Worm (Caenorhabditis elegans) whole organism, young adult: ENCODE measurements around the gene C01G5.7.

Experiments
- B0019.2 ChIP-seq: fragments of 200-800 bp; sonication (Bioruptor generic); conservative IDR thresholded peaks from 2 replicates; pipeline ENCODE4 v1.3.6; 2022; ENCODE audit warnings: missing genetic modification reagents, missing genetic modification characterization, missing compliant biosample characterization
- B0336.3 ChIP-seq: fragments of 200-800 bp; sonication (Bioruptor generic); IDR thresholded peaks from 2 replicates; pipeline ENCODE4 v1.3.6; 2022; ENCODE audit warnings: missing genetic modification characterization, missing compliant biosample characterization
- C06A6.2 ChIP-seq: fragments of 200-800 bp; sonication (Bioruptor generic); conservative IDR thresholded peaks from 2 replicates; pipeline ENCODE4 v1.3.6; 2022; ENCODE audit warnings: missing genetic modification characterization, missing compliant biosample characterization
- C17E4.6 ChIP-seq: fragments of 200-800 bp; sonication (Bioruptor generic); IDR thresholded peaks from 2 replicates; pipeline ENCODE4 v1.3.6; 2022; ENCODE audit warnings: missing genetic modification reagents, missing genetic modification characterization, missing compliant biosample characterization
- F22D6.2 ChIP-seq: sonication (generic microtip); optimal IDR thresholded peaks from 2 replicates; lab custom pipeline; 2016; ENCODE audit warnings: mild to moderate bottlenecking, missing genetic modification characterization, missing compliant biosample characterization
- F23B12.7 ChIP-seq: sonication (generic microtip); optimal IDR thresholded peaks from 2 replicates; lab custom pipeline; 2017; ENCODE audit warnings: missing genetic modification characterization, mild to moderate bottlenecking, missing compliant biosample characterization, antibody characterized with exemption, moderate library complexity; ENCODE audit not compliant: insufficient read depth
- F39B2.1 ChIP-seq: fragments of 200-800 bp; sonication (Bioruptor generic); IDR thresholded peaks from 2 replicates; pipeline ENCODE4 v1.3.6; 2022; ENCODE audit warnings: missing genetic modification reagents, missing genetic modification characterization, missing compliant biosample characterization
- T07F8.4 ChIP-seq: sonication (generic microtip); optimal IDR thresholded peaks from 2 replicates; lab custom pipeline; 2016; ENCODE audit warnings: mild to moderate bottlenecking, missing genetic modification characterization, moderate library complexity, missing compliant biosample characterization
- Y53F4B.3 ChIP-seq: fragments of 200-800 bp; sonication (Bioruptor generic); IDR thresholded peaks from 2 replicates; pipeline ENCODE4 v1.3.6; 2022; ENCODE audit warnings: missing genetic modification reagents, missing genetic modification characterization, missing compliant biosample characterization
- Y53G8AR.9 ChIP-seq: fragments of 200-800 bp; sonication (Bioruptor generic); conservative IDR thresholded peaks from 2 replicates; pipeline ENCODE4 v1.3.6; 2022; ENCODE audit warnings: missing genetic modification reagents, missing genetic modification characterization, missing compliant biosample characterization
- Y56A3A.18 ChIP-seq: fragments of 200-800 bp; sonication (Bioruptor generic); IDR thresholded peaks from 2 replicates; pipeline ENCODE4 v1.3.6; 2022; ENCODE audit warnings: missing genetic modification reagents, missing genetic modification characterization, missing compliant biosample characterization
- Y79H2A.3 ChIP-seq: fragments of 200-800 bp; sonication (Bioruptor generic); conservative IDR thresholded peaks from 2 replicates; pipeline ENCODE4 v1.3.6; 2022; ENCODE audit warnings: missing genetic modification reagents, missing genetic modification characterization, missing compliant biosample characterization
- Y95B8A.8 ChIP-seq: fragments of 200-800 bp; sonication (Bioruptor generic); IDR thresholded peaks from 2 replicates; pipeline ENCODE4 v1.3.6; 2022; ENCODE audit warnings: missing genetic modification reagents, missing genetic modification characterization, missing compliant biosample characterization
- ZK185.1 ChIP-seq: sonication (generic microtip); optimal IDR thresholded peaks from 2 replicates; lab custom pipeline; 2016; ENCODE audit warnings: mild to moderate bottlenecking, missing genetic modification characterization, missing compliant biosample characterization; ENCODE audit not compliant: poor library complexity, severe bottlenecking
- ama-1 ChIP-seq, 3 experiments: fragments of 150-350 bp in 1 of 3; sonication (generic microtip) in 2 of 3; optimal IDR thresholded peaks; 2 replicates each; lab custom pipeline; 2014 to 2018; ENCODE audit warnings: missing biosample characterization in 2 of 3, missing genetic modification characterization in 2 of 3, missing genetic modification reagents in 2 of 3
- aptf-3 ChIP-seq: fragments of 200-800 bp; sonication (Bioruptor generic); IDR thresholded peaks from 2 replicates; pipeline ENCODE4 v1.3.6; 2022; ENCODE audit warnings: missing genetic modification characterization, missing compliant biosample characterization
- atf-7 ChIP-seq: sonication (generic microtip); optimal IDR thresholded peaks from 2 replicates; lab custom pipeline; 2017; ENCODE audit warnings: mild to moderate bottlenecking, missing genetic modification characterization, missing compliant biosample characterization
- attf-6 ChIP-seq: fragments of 200-800 bp; sonication (Bioruptor generic); IDR thresholded peaks from 2 replicates; pipeline ENCODE4 v1.3.6; 2022; ENCODE audit warnings: missing genetic modification reagents, missing genetic modification characterization, missing compliant biosample characterization
- ccch-3 ChIP-seq: fragments of 200-800 bp; sonication (Bioruptor generic); optimal IDR thresholded peaks from 2 replicates; lab custom pipeline; 2018; ENCODE audit warnings: mild to moderate bottlenecking, missing genetic modification characterization, missing compliant biosample characterization
- cebp-1 ChIP-seq, 2 experiments: fragments of 200-800 bp in 1 of 2; sonication (Bioruptor generic) in 1 of 2; sonication (generic microtip) in 1 of 2; IDR thresholded peaks in 1 of 2; optimal IDR thresholded peaks in 1 of 2; 2 replicates each; pipeline versions ENCODE4 v1.3.6 to Lab custom; 2017 to 2022; ENCODE audit warnings: missing compliant biosample characterization in 2 of 2, missing genetic modification characterization in 2 of 2, mild to moderate bottlenecking in 1 of 2, missing genetic modification reagents in 1 of 2, moderate library complexity in 1 of 2
- ceh-79 ChIP-seq: sonication (generic microtip); optimal IDR thresholded peaks from 2 replicates; lab custom pipeline; 2017; ENCODE audit warnings: mild to moderate bottlenecking, missing genetic modification characterization, missing compliant biosample characterization
- dpff-1 ChIP-seq: sonication (generic microtip); optimal IDR thresholded peaks from 2 replicates; lab custom pipeline; 2017; ENCODE audit warnings: mild to moderate bottlenecking, missing genetic modification characterization, missing compliant biosample characterization
- egl-44 ChIP-seq: fragments of 200-800 bp; sonication (Bioruptor generic); IDR thresholded peaks from 2 replicates; pipeline ENCODE4 v1.3.6; 2022; ENCODE audit warnings: missing genetic modification reagents, missing genetic modification characterization, missing compliant biosample characterization
- hlh-12 ChIP-seq: sonication (generic microtip); optimal IDR thresholded peaks from 2 replicates; lab custom pipeline; 2016; ENCODE audit warnings: missing genetic modification characterization, missing compliant biosample characterization
- hmg-1.2 ChIP-seq: fragments of 200-800 bp; sonication (Bioruptor generic); IDR thresholded peaks from 2 replicates; pipeline ENCODE4 v1.3.6; 2022; ENCODE audit warnings: missing genetic modification reagents, missing genetic modification characterization, missing compliant biosample characterization
- hmg-20 ChIP-seq: fragments of 200-800 bp; sonication (Bioruptor generic); IDR thresholded peaks from 2 replicates; pipeline ENCODE4 v1.3.6; 2022; ENCODE audit warnings: missing genetic modification reagents, missing genetic modification characterization, missing compliant biosample characterization
- hrde-1 ChIP-seq: sonication (generic microtip); optimal IDR thresholded peaks from 2 replicates; lab custom pipeline; 2016; ENCODE audit warnings: missing genetic modification characterization, mild to moderate bottlenecking, missing compliant biosample characterization, moderate library complexity, missing genotype, missing genetic modification reagents, borderline replicate concordance
- hsf-1 ChIP-seq: fragments of 200-800 bp; sonication (Bioruptor generic); IDR thresholded peaks from 2 replicates; pipeline ENCODE4 v1.3.6; 2022; ENCODE audit warnings: missing genetic modification reagents, missing genetic modification characterization, missing compliant biosample characterization
- lag-1 ChIP-seq: fragments of 200-800 bp; sonication (Bioruptor generic); IDR thresholded peaks from 2 replicates; pipeline ENCODE4 v1.3.6; 2022; ENCODE audit warnings: missing genetic modification reagents, missing genetic modification characterization, missing compliant biosample characterization
- let-607 ChIP-seq, 2 experiments: fragments of 200-800 bp in 1 of 2; sonication (Bioruptor generic) in 1 of 2; sonication (generic microtip) in 1 of 2; optimal IDR thresholded peaks; 2 replicates each; lab custom pipeline; 2016 to 2018; ENCODE audit warnings: mild to moderate bottlenecking in 2 of 2, missing compliant biosample characterization in 2 of 2, missing genetic modification characterization in 2 of 2, moderate library complexity in 2 of 2, missing genotype in 1 of 2
- lir-1 ChIP-seq: fragments of 200-800 bp; sonication (Bioruptor generic); conservative IDR thresholded peaks from 2 replicates; pipeline ENCODE4 v1.3.6; 2022; ENCODE audit warnings: missing genetic modification reagents, missing genetic modification characterization, missing compliant biosample characterization
- madf-3 ChIP-seq: fragments of 200-800 bp; sonication (Bioruptor generic); IDR thresholded peaks from 2 replicates; pipeline ENCODE4 v1.3.6; 2022; ENCODE audit warnings: missing genetic modification reagents, missing genetic modification characterization, missing compliant biosample characterization
- nfya-2 ChIP-seq: fragments of 200-800 bp; sonication (Bioruptor generic); IDR thresholded peaks from 2 replicates; pipeline ENCODE4 v1.3.6; 2022; ENCODE audit warnings: missing genetic modification reagents, missing genetic modification characterization, missing compliant biosample characterization
- nhr-80 ChIP-seq: sonication (generic microtip); optimal IDR thresholded peaks from 2 replicates; lab custom pipeline; 2016; ENCODE audit warnings: missing genetic modification characterization, missing compliant biosample characterization
- pbrm-1 ChIP-seq: fragments of 200-800 bp; sonication (Bioruptor generic); IDR thresholded peaks from 2 replicates; pipeline ENCODE4 v1.3.6; 2022; ENCODE audit warnings: missing genetic modification reagents, missing genetic modification characterization, missing compliant biosample characterization
- pha-4 ChIP-seq: fragments of 150-350 bp; sonication (generic microtip); optimal IDR thresholded peaks from 2 replicates; lab custom pipeline; 2014; ENCODE audit warnings: missing biosample characterization, missing genetic modification reagents, missing genetic modification characterization
- rpc-1 ChIP-seq, 2 experiments: fragments of 150-350 bp in 1 of 2; sonication (generic microtip) in 1 of 2; optimal IDR thresholded peaks; 2 replicates each; lab custom pipeline; 2014 to 2018; ENCODE audit warnings: missing biosample characterization in 1 of 2, missing genetic modification characterization in 1 of 2, missing genetic modification reagents in 1 of 2, missing genotype in 1 of 2
- sdz-38 ChIP-seq: sonication (generic microtip); optimal IDR thresholded peaks from 2 replicates; lab custom pipeline; 2016; ENCODE audit warnings: missing genotype, missing genetic modification characterization, missing compliant biosample characterization
- sea-2 ChIP-seq: fragments of 200-800 bp; sonication (Bioruptor generic); IDR thresholded peaks from 2 replicates; pipeline ENCODE4 v1.3.6; 2022; ENCODE audit warnings: missing genetic modification characterization, missing compliant biosample characterization
- snpc-1.3 ChIP-seq: sonication (generic microtip); optimal IDR thresholded peaks from 2 replicates; lab custom pipeline; 2017; ENCODE audit warnings: missing genetic modification characterization, mild to moderate bottlenecking, missing compliant biosample characterization, antibody characterized with exemption, moderate library complexity, missing genotype, missing genetic modification reagents; ENCODE audit not compliant: insufficient read depth
- sptf-2 ChIP-seq: fragments of 200-800 bp; sonication (Bioruptor generic); optimal IDR thresholded peaks from 2 replicates; lab custom pipeline; 2018; ENCODE audit warnings: mild to moderate bottlenecking, missing genetic modification characterization, missing compliant biosample characterization
- tbp1 ChIP-seq: fragments of 200-800 bp; sonication (Bioruptor generic); optimal IDR thresholded peaks from 2 replicates; lab custom pipeline; 2018; ENCODE audit warnings: mild to moderate bottlenecking, missing genetic modification characterization, missing compliant biosample characterization
- tbx-9 ChIP-seq: sonication (generic microtip); optimal IDR thresholded peaks from 2 replicates; lab custom pipeline; 2016; ENCODE audit warnings: borderline replicate concordance, missing genetic modification characterization, inconsistent platforms, missing compliant biosample characterization
- xnd-1 ChIP-seq: sonication (generic microtip); optimal IDR thresholded peaks from 2 replicates; lab custom pipeline; 2016; ENCODE audit warnings: missing genotype, missing genetic modification reagents, missing genetic modification characterization, missing compliant biosample characterization
- zim-3 ChIP-seq: sonication (generic microtip); optimal IDR thresholded peaks from 2 replicates; lab custom pipeline; 2017; ENCODE audit warnings: mild to moderate bottlenecking, missing genetic modification characterization, moderate library complexity, missing compliant biosample characterization
- ztf-22 ChIP-seq: fragments of 200-800 bp; sonication (Bioruptor generic); optimal IDR thresholded peaks from 2 replicates; lab custom pipeline; 2018; ENCODE audit warnings: mild to moderate bottlenecking, missing genetic modification characterization, moderate library complexity, missing compliant biosample characterization
- ztf-25 ChIP-seq: fragments of 200-800 bp; sonication (Bioruptor generic); IDR thresholded peaks from 2 replicates; pipeline ENCODE4 v1.3.6; 2022; ENCODE audit warnings: missing genetic modification reagents, missing genetic modification characterization, missing compliant biosample characterization
- ztf-26 ChIP-seq: sonication (generic microtip); optimal IDR thresholded peaks from 2 replicates; lab custom pipeline; 2017; ENCODE audit warnings: missing genetic modification characterization, missing compliant biosample characterization

C01G5.7 gene

ce11 chrIV:6554865-6555264 is 36.9 kb downstream of the C01G5.7 start:
- no peak for TF ChIP-seq hmg-1.2 (GFP tag; lab: Robert Waterston, UW)
- peak; percentile 28 for TF ChIP-seq atf-7 (tag; lab: Kevin White, UChicago)
- peak; percentile 61; the same call in 1 of the 2 replicates for TF ChIP-seq B0336.3
- no peak for TF ChIP-seq hlh-12 (tag; lab: Kevin White, UChicago)
- no peak for TF ChIP-seq ceh-79 (tag; lab: Kevin White, UChicago)
- no peak for TF ChIP-seq hsf-1 (GFP tag; lab: Robert Waterston, UW)
- TF ChIP-seq ztf-22 (GFP tag; lab: Kevin White, UChicago) = no peak
- no peak for TF ChIP-seq madf-3 (GFP tag; lab: Robert Waterston, UW)
- no peak for TF ChIP-seq B0019.2 (GFP tag; lab: Robert Waterston, UW)
- no peak for TF ChIP-seq ama-1 (optimal IDR thresholded peaks at IDR 0.05; lab: Kevin White, UChicago)
- TF ChIP-seq ama-1 (GFP tag; optimal IDR thresholded peaks at IDR 0.05; lab: Kevin White, UChicago) = no peak
- no peak for TF ChIP-seq xnd-1
- TF ChIP-seq tbx-9 = no peak
- TF ChIP-seq pbrm-1 = no peak
- no peak for TF ChIP-seq T07F8.4 (tag; lab: Kevin White, UChicago)
- no peak for TF ChIP-seq lir-1
- no peak for TF ChIP-seq hmg-20 (GFP tag; lab: Robert Waterston, UW)
- no peak for TF ChIP-seq sdz-38 (tag; lab: Kevin White, UChicago)
- no peak for TF ChIP-seq Y53F4B.3
- TF ChIP-seq pha-4 (tag; lab: Kevin White, UChicago) = peak; percentile 12
- no peak for TF ChIP-seq F23B12.7
- no peak for TF ChIP-seq let-607 (tag; optimal IDR thresholded peaks at IDR 0.05; lab: Kevin White, UChicago)
- no peak for TF ChIP-seq F22D6.2 (tag; lab: Kevin White, UChicago)
- TF ChIP-seq tbp1 = peak; percentile 25
- TF ChIP-seq sea-2 = no peak
- TF ChIP-seq zim-3 (tag; lab: Kevin White, UChicago) = no peak
- no peak for TF ChIP-seq Y53G8AR.9
- TF ChIP-seq egl-44 (GFP tag; lab: Robert Waterston, UW) = no peak
- no peak for TF ChIP-seq F39B2.1 (GFP tag; lab: Robert Waterston, UW)
- TF ChIP-seq cebp-1 (GFP tag; IDR thresholded peaks at IDR 0.05; lab: Robert Waterston, UW) = no peak
- TF ChIP-seq cebp-1 (tag; optimal IDR thresholded peaks at IDR 0.05; lab: Kevin White, UChicago) = peak; percentile 31
- peak; percentile 96 for TF ChIP-seq nhr-80 (tag; lab: Kevin White, UChicago)
- no peak for TF ChIP-seq ztf-25 (GFP tag; lab: Robert Waterston, UW)
- TF ChIP-seq Y79H2A.3 = no peak
- TF ChIP-seq lag-1 (GFP tag; lab: Robert Waterston, UW) = no peak
- TF ChIP-seq dpff-1 (tag; lab: Kevin White, UChicago) = no peak
- TF ChIP-seq C17E4.6 (GFP tag; lab: Robert Waterston, UW) = no peak
- no peak for TF ChIP-seq hrde-1 (tag; lab: Kevin White, UChicago)
- TF ChIP-seq ccch-3 (GFP tag; lab: Kevin White, UChicago) = no peak
- no peak for TF ChIP-seq ztf-26
- no peak for TF ChIP-seq sptf-2 (GFP tag; lab: Kevin White, UChicago)
- no peak for TF ChIP-seq rpc-1 (optimal IDR thresholded peaks at IDR 0.05; lab: Kevin White, UChicago)
- no peak for TF ChIP-seq rpc-1 (tag; optimal IDR thresholded peaks at IDR 0.05; lab: Kevin White, UChicago)
- no peak for TF ChIP-seq aptf-3
- TF ChIP-seq attf-6 (GFP tag; lab: Robert Waterston, UW) = no peak
- 0 out of 2 replicates have a peak, but pooled peaks have one; percentile 46 for TF ChIP-seq Y95B8A.8 (GFP tag; lab: Robert Waterston, UW)
- TF ChIP-seq ZK185.1 (tag; lab: Kevin White, UChicago) = no peak
- TF ChIP-seq Y56A3A.18 (GFP tag; lab: Robert Waterston, UW) = no peak
- no peak for TF ChIP-seq snpc-1.3 (tag; lab: Kevin White, UChicago)
- TF ChIP-seq C06A6.2 (GFP tag; lab: Robert Waterston, UW) = no peak
- TF ChIP-seq nfya-2 = no peak
